Worm (Caenorhabditis elegans) whole organism, L3 larva: ENCODE measurements around the gene bli-5.
A peak's percentile ranks its signal among the peaks of the same experiment; 100 is the strongest.
"Not testable (repeated sequence)": the region's sequence is repeated elsewhere in the genome, so short reads cannot be mapped to it uniquely, and the experiment has no call there.

Experiments
- R02D3.7 ChIP-seq: fragments of 150-350 bp; optimal IDR thresholded peaks from 2 replicates; lab custom pipeline; 2014; ENCODE audit warnings: missing biosample characterization, missing genetic modification characterization
- ZK546.5 ChIP-seq: sonication (generic microtip); optimal IDR thresholded peaks from 2 replicates; lab custom pipeline; 2017; ENCODE audit warnings: missing biosample characterization, missing genetic modification characterization
- aly-2 ChIP-seq: fragments of 150-350 bp; optimal IDR thresholded peaks from 2 replicates; lab custom pipeline; 2014; ENCODE audit warnings: missing biosample characterization, missing genetic modification characterization
- ama-1 ChIP-seq: fragments of 150-350 bp; optimal IDR thresholded peaks from 2 replicates; lab custom pipeline; 2018
- ceh-28 ChIP-seq: fragments of 150-350 bp; optimal IDR thresholded peaks from 2 replicates; lab custom pipeline; 2014; ENCODE audit warnings: missing biosample characterization, missing genetic modification reagents, missing genetic modification characterization
- ceh-82 ChIP-seq: fragments of 150-350 bp; optimal IDR thresholded peaks from 2 replicates; lab custom pipeline; 2014; ENCODE audit warnings: missing biosample characterization, missing genetic modification characterization
- ceh-9 ChIP-seq: sonication (generic microtip); optimal IDR thresholded peaks from 2 replicates; lab custom pipeline; 2018; ENCODE audit warnings: missing biosample characterization, missing genetic modification characterization
- daf-12 ChIP-seq: fragments of 150-350 bp; optimal IDR thresholded peaks from 2 replicates; lab custom pipeline; 2014; ENCODE audit warnings: missing biosample characterization, missing genetic modification reagents, missing genetic modification characterization
- egl-27 ChIP-seq: sonication (generic microtip); optimal IDR thresholded peaks from 4 replicates; lab custom pipeline; 2017; ENCODE audit warnings: missing biosample characterization, missing genetic modification reagents, missing genetic modification characterization
- egl-5 ChIP-seq: fragments of 150-350 bp; optimal IDR thresholded peaks from 2 replicates; lab custom pipeline; 2017; ENCODE audit warnings: missing biosample characterization, missing genetic modification reagents, missing genetic modification characterization, inconsistent platforms
- elt-1 ChIP-seq: fragments of 150-350 bp; optimal IDR thresholded peaks from 2 replicates; lab custom pipeline; 2014; ENCODE audit warnings: missing biosample characterization, missing genetic modification characterization
- elt-2 ChIP-seq: sonication (generic microtip); optimal IDR thresholded peaks from 2 replicates; lab custom pipeline; 2016; ENCODE audit warnings: missing genetic modification reagents, mild to moderate bottlenecking, missing genetic modification characterization, missing compliant biosample characterization
- elt-3 ChIP-seq, 3 experiments: fragments of 150-350 bp in 1 of 3; sonication (generic microtip) in 2 of 3; optimal IDR thresholded peaks; 2 replicates in 2 of 3; 4 replicates in 1 of 3; lab custom pipeline; 2014 to 2017; ENCODE audit warnings: missing biosample characterization in 3 of 3, missing genetic modification characterization in 3 of 3
- eor-1 ChIP-seq, 2 experiments: fragments of 150-350 bp; optimal IDR thresholded peaks; 2 replicates each; lab custom pipeline; 2014 to 2018; ENCODE audit warnings: missing biosample characterization in 2 of 2, missing genetic modification characterization in 2 of 2
- fkh-10 ChIP-seq: sonication (generic microtip); optimal IDR thresholded peaks from 2 replicates; lab custom pipeline; 2017; ENCODE audit warnings: missing biosample characterization, missing genetic modification reagents, missing genetic modification characterization
- fkh-2 ChIP-seq: fragments of 150-350 bp; optimal IDR thresholded peaks from 2 replicates; lab custom pipeline; 2014; ENCODE audit warnings: missing biosample characterization, missing genetic modification reagents, missing genetic modification characterization
- fos-1 ChIP-seq: fragments of 150-350 bp; optimal IDR thresholded peaks from 2 replicates; lab custom pipeline; 2014; ENCODE audit warnings: missing biosample characterization, missing genetic modification characterization
- hmg-11 ChIP-seq: sonication (generic microtip); optimal IDR thresholded peaks from 2 replicates; lab custom pipeline; 2016; ENCODE audit warnings: missing genetic modification characterization, missing compliant biosample characterization
- jun-1 ChIP-seq: fragments of 150-350 bp; optimal IDR thresholded peaks from 2 replicates; lab custom pipeline; 2014; ENCODE audit warnings: missing biosample characterization, missing genetic modification reagents, missing genetic modification characterization
- lsy-12 ChIP-seq: sonication (generic microtip); optimal IDR thresholded peaks from 2 replicates; lab custom pipeline; 2016; ENCODE audit warnings: mild to moderate bottlenecking, missing genetic modification characterization, missing compliant biosample characterization
- mdl-1 ChIP-seq: fragments of 150-350 bp; optimal IDR thresholded peaks from 2 replicates; lab custom pipeline; 2014; ENCODE audit warnings: missing biosample characterization, missing genetic modification characterization
- nhr-237 ChIP-seq: fragments of 150-350 bp; optimal IDR thresholded peaks from 2 replicates; lab custom pipeline; 2014; ENCODE audit warnings: missing biosample characterization, missing genetic modification characterization
- nhr-25 ChIP-seq: sonication (generic microtip); optimal IDR thresholded peaks from 2 replicates; lab custom pipeline; 2017; ENCODE audit warnings: missing biosample characterization, missing genetic modification characterization
- nhr-43 ChIP-seq: sonication (generic microtip); optimal IDR thresholded peaks from 2 replicates; lab custom pipeline; 2016; ENCODE audit warnings: mild to moderate bottlenecking, missing genetic modification characterization, missing compliant biosample characterization; ENCODE audit not compliant: poor library complexity, severe bottlenecking
- nhr-67 ChIP-seq: fragments of 150-350 bp; optimal IDR thresholded peaks from 2 replicates; lab custom pipeline; 2014; ENCODE audit warnings: missing biosample characterization, missing genetic modification characterization
- nhr-76 ChIP-seq: fragments of 150-350 bp; sonication (generic microtip); optimal IDR thresholded peaks from 5 replicates; lab custom pipeline; 2014; ENCODE audit warnings: missing biosample characterization, missing genetic modification characterization
- nhr-77 ChIP-seq: fragments of 150-350 bp; optimal IDR thresholded peaks from 2 replicates; lab custom pipeline; 2014; ENCODE audit warnings: missing biosample characterization, missing genetic modification characterization
- pha-4 ChIP-seq: fragments of 150-350 bp; optimal IDR thresholded peaks from 2 replicates; lab custom pipeline; 2014; ENCODE audit warnings: missing biosample characterization, missing genetic modification reagents, missing genetic modification characterization
- pqm-1 ChIP-seq: fragments of 150-350 bp; optimal IDR thresholded peaks from 2 replicates; lab custom pipeline; 2017; ENCODE audit warnings: missing biosample characterization, missing genetic modification characterization, inconsistent platforms
- sea-2 ChIP-seq: fragments of 150-350 bp; sonication (generic microtip); optimal IDR thresholded peaks from 4 replicates; lab custom pipeline; 2014; ENCODE audit warnings: missing biosample characterization, missing genetic modification reagents, missing genetic modification characterization
- skn-1 ChIP-seq: fragments of 150-350 bp; optimal IDR thresholded peaks from 2 replicates; lab custom pipeline; 2014; ENCODE audit warnings: missing biosample characterization, missing genetic modification characterization
- snpc-4 ChIP-seq: fragments of 150-350 bp; optimal IDR thresholded peaks from 2 replicates; lab custom pipeline; 2014; ENCODE audit warnings: missing biosample characterization, missing genetic modification characterization
- tbx-2 ChIP-seq: sonication (generic microtip); optimal IDR thresholded peaks from 2 replicates; lab custom pipeline; 2016; ENCODE audit warnings: mild to moderate bottlenecking, missing genetic modification characterization, missing compliant biosample characterization
- zag-1 ChIP-seq: fragments of 150-350 bp; optimal IDR thresholded peaks from 2 replicates; lab custom pipeline; 2014; ENCODE audit warnings: missing biosample characterization, missing genetic modification characterization

Gene bli-5

ce11 chrIII:13401673-13402258 is 27.8 kb downstream of the bli-5 start, which contains the start of the genes srlf-9 and srlf-10:
Gene srlf-9 (minus strand): TSS chrIII:13401773.
Gene srlf-10 (plus strand): TSS chrIII:13402208.
- not testable (repeated sequence) for TF ChIP-seq ZK546.5; egl-5; hmg-11 (tag; lab: Kevin White, UChicago)

DNA sequence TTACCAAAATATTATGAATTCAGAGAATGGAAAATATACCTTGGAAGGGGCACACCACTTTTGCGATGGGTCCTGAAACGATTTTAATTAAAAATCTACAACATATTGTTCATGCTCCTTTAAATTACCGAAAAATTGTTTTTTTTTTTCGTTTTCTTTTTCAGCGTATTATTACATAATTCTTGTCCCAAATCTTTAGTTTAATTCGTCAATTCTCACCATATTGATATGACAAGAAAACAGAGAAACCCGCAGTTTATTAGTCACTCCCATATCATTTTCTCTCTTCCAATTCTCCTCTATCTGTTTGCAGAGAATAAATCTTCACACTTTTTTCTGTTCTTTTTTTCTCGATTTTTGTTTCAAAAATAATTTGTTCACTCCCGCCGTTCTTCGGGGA is 34.3 kb downstream of the bli-5 start, which contains the start of gene F11F1.1:
Gene F11F1.1, plus strand, starts transcription at position 301 of the 400 bp plus-strand sequence.
- TF ChIP-seq nhr-76 (tag; lab: Kevin White, UChicago) (no peak), egl-27 (no peak), nhr-77 (tag; lab: Kevin White, UChicago) (no peak), nhr-25 (tag; lab: Kevin White, UChicago) (no peak), elt-3 (tag; optimal IDR thresholded peaks at IDR 0.05; lab: Kevin White, UChicago) (no peak), hmg-11 (tag; lab: Kevin White, UChicago) (no peak), ZK546.5 (no peak), snpc-4 (tag; lab: Kevin White, UChicago) (no peak)

DNA sequence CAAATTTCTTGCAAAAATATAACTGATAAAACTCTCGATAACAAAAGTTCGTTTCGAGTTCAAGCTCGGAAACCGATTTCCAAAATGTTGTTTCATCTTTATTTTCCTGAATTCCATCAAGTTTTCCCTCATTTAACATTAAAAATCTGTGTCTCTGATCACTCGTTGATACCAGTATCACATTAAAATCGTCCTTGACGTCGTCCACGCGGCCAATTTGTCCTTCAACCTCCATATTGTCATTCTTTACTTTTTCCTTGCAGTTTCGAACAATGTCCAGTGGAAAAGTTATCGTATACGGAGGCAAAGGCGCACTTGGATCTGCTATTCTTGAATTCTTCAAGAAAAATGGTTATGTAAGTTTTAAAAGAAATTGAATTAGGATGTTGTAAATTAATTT is 35.9 kb downstream of the bli-5 start, which contains the start of gene qdpr-1:
Gene qdpr-1, plus strand, starts transcription at position 264 of the 400 bp plus-strand sequence.
- no peak for TF ChIP-seq tbx-2
- no peak for TF ChIP-seq snpc-4 (tag; lab: Kevin White, UChicago)
- no peak for TF ChIP-seq eor-1 (tag; optimal IDR thresholded peaks at IDR 0.05; lab: Kevin White, UChicago)
- TF ChIP-seq elt-3 (tag; optimal IDR thresholded peaks at IDR 0.05; lab: Kevin White, UChicago) = peak in 1 of 3 experiments; percentile 37
- TF ChIP-seq nhr-25 (tag; lab: Kevin White, UChicago) = peak; percentile 33

ce11 chrIII:13393239-13393638 is 36.3 kb downstream of the bli-5 start, which contains the start of gene dnj-17:
Gene dnj-17 (minus strand): TSS chrIII:13393339.
- TF ChIP-seq egl-5 = no peak
- TF ChIP-seq nhr-237 (tag; lab: Kevin White, UChicago) = no peak
- TF ChIP-seq elt-1 (tag; lab: Kevin White, UChicago) = no peak
- TF ChIP-seq R02D3.7 (tag; lab: Kevin White, UChicago) = no peak
- TF ChIP-seq fkh-2 (tag; lab: Kevin White, UChicago) = no peak
- no peak for TF ChIP-seq eor-1 (tag; optimal IDR thresholded peaks at IDR 0.05; lab: Kevin White, UChicago)
- TF ChIP-seq, all 47 proteins: peak for 0

DNA sequence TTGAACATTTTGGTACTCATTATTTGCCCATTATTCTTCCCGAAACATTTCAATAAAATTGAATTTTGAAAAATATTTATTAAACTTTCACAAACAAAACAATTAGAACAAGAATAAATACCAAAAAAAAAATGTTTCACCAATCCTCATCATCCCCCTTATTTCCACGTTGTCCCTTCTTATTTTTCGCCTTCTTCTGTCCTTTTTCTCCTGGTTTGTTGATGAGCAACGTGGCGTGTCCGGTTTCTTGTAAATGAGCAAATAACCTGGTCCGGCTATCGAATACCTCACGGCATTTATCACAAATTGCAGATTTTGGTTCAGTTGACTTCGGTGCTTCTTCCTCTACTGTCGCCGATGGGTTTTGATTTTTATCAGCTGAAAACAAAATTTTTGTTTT is 38.8 kb downstream of the bli-5 start:
- no peak for TF ChIP-seq pqm-1 (tag; lab: Kevin White, UChicago)
- TF ChIP-seq zag-1 = no peak

DNA sequence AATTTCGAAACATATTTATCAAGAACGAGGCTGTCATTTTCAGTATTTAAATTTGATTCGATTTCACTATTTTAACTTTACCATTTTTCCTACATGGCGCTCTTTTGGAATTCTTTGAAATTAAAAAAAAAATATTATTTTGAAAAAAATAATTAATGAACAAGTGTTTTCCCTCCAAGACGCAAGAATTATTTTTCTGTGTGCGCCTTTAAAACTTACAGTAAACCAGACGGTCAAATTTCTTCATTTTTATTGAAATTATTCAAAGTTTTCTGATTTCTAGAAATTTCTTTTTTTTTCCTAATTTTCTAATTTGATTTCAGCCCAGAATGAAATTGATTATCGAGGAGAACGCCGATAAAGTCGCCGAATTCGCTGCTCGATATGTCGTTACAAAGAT is 40.5 kb downstream of the bli-5 start, which contains the start of gene T03F6.3:
Gene T03F6.3, plus strand, starts transcription at position 318 of the 400 bp plus-strand sequence.
- TF ChIP-seq egl-5 (no peak), sea-2 (no peak), egl-27 (no peak), skn-1 (tag; lab: Kevin White, UChicago) (no peak), ama-1 (lab: Kevin White, UChicago) (no peak), pha-4 (no peak), aly-2 (tag; lab: Kevin White, UChicago) (no peak), elt-2 (tag; lab: Kevin White, UChicago) (no peak), nhr-67 (tag; lab: Kevin White, UChicago) (no peak)
- TF ChIP-seq, all 47 proteins: peak for 0

- TF ChIP-seq elt-2 (tag; lab: Kevin White, UChicago) (peak; percentile 85), jun-1 (no peak), daf-12 (no peak), elt-1 (tag; lab: Kevin White, UChicago) (no peak), fos-1 (tag; lab: Kevin White, UChicago) (no peak), pha-4 (peak; percentile 47)
These were observed 40.9 kb downstream of the bli-5 start for ce11 chrIII:13388621-13389020.

ce11 chrIII:13385850-13386249 is 43.7 kb downstream of the bli-5 start, which contains the start of gene T03F6.4:
Gene T03F6.4 (plus strand): TSS chrIII:13386150.
- no peak for TF ChIP-seq nhr-67 (tag; lab: Kevin White, UChicago)
- no peak for TF ChIP-seq lsy-12
- TF ChIP-seq fkh-10 (GFP tag; lab: Kevin White, UChicago) = no peak
- TF ChIP-seq tbx-2 = no peak
- no peak for TF ChIP-seq ama-1 (lab: Kevin White, UChicago)
- no peak for TF ChIP-seq egl-5
- no peak for TF ChIP-seq elt-3 (tag; optimal IDR thresholded peaks at IDR 0.05; lab: Kevin White, UChicago)
- no peak for TF ChIP-seq elt-1 (tag; lab: Kevin White, UChicago)
- TF ChIP-seq nhr-76 (tag; lab: Kevin White, UChicago) = no peak
- TF ChIP-seq snpc-4 (tag; lab: Kevin White, UChicago) = no peak
- TF ChIP-seq nhr-43 = no peak
- no peak for TF ChIP-seq ceh-9
- TF ChIP-seq jun-1 = no peak
- TF ChIP-seq egl-27 = no peak
- no peak for TF ChIP-seq ceh-82 (tag; lab: Kevin White, UChicago)
- no peak for TF ChIP-seq mdl-1 (tag; lab: Kevin White, UChicago)
- TF ChIP-seq ceh-28 (tag; lab: Kevin White, UChicago) = no peak
